Fruit fly (Drosophila melanogaster): Measurements from ENCODE around the gene hry.
A peak's percentile ranks its signal among the peaks of the same experiment; 100 is the strongest.

Gene hry

DNA sequence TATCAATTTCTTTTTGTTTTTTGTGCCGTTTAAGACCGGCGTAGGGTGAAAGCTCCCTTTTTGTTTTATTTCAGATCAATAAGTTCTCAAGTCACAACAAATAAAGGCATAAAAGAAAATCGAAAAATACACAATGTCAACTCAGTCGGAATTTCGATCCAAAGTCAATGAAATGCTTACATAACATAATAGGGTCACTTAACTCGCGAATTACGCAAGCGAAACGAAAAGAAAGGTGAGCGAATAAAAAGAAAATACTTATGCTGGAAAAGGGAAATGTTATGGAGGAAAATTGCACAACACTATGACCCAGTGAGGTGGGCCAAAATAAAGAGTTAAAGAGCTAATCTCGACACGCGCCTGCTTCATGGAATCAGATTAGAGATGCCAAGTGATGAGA, 20.4 kb downstream of the hry start:
- TF ChIP-seq noc (tag; optimal IDR thresholded peaks at IDR 0.05): no peak

DNA sequence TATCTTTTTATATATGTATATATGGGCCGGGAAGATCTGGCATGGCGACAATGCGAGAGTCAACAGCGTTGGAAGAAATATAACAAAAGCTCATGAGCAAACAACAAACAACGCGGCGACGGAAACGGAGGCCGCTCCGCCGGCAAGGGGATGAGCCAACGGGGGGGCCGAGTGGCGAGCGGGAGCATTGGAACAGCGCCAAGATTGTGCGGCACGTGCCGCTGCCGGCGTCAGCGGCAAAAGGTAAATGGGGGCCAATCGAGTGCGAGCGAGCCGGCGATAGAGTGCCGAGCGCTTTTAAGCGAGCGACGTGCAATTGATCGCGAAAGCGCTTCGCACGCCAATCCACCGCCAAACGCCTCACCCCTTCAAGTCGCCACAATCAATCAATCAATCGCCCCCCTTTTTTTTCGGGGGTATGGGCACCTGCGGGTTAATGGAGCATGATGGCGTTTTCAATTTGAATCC, 21.0 kb downstream of the hry start:
- peak; percentile 84 for TF ChIP-seq noc (tag; optimal IDR thresholded peaks at IDR 0.05)

DNA sequence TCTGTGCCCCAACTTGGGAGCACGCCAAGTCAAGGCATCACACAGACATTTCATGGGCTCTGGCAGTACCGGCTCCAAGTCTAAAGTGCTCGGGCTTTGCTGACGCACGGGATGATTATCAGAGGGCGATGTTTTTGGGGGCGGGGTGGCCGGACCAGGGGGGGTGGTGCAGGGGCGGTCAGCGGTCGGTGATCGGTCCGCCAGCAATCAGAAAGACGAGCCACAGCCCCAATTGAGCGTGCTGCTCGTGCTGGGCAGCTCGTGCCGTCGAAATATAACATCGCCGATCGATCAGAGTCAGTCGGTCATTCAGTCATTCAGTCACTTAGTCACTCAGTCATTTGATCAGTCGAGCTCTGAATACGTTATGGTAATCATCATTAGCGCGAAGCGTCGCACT, 22.3 kb downstream of the hry start:
- TF ChIP-seq noc (tag; optimal IDR thresholded peaks at IDR 0.05): no peak

DNA sequence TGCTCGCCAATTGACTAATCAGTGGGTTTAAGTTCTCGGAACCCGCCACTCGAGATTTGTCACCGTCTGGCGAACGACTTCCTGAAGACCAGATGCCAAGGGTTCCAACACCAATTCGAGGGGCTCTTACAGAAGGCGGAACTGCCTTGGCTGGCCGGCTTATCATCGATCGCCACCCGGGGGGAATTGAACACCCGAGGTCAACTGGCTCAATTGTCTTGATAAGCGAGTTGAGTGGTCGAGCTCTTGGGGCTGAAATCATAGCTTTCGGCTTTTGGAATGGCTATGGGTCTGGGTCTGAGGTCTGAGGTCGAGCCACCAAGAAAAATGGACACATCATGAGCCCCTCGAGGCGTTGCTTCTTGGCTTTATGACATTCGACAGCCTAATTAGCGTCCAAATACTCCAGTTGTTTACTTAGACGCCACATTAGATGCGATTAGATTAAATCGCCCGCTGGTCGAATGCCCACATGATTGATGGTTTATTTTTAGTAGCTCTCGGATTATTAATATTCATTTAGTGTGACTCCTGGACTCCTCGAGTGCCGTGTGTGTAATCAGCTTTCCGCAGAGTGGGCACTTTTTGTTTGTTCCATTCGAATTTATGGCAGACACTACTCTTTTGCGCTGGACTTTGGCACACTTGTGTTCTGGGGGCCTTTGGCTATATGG, 23.1 kb downstream of the hry start:
- TF ChIP-seq noc (tag; optimal IDR thresholded peaks at IDR 0.05): peak; percentile 69

DNA sequence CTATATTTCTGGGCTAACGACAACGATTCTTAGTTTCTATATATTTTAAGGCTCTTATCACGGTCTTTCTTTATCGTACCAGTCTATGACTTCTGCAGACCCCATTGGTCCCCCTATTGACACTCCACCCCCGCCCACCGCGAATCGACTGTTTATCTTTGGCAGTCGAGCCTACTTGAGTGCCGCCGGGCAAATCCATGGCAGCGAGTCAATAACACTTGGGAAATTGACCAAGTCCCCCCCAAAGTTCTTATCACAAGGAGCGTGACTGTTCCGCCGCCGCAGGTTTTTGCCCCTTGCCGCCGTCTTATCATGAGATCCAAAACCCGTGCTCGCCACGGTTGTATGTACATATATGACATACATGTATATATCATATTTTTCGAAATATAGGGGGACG, 24.1 kb downstream of the hry start:
- TF ChIP-seq noc (tag; optimal IDR thresholded peaks at IDR 0.05): no peak

DNA sequence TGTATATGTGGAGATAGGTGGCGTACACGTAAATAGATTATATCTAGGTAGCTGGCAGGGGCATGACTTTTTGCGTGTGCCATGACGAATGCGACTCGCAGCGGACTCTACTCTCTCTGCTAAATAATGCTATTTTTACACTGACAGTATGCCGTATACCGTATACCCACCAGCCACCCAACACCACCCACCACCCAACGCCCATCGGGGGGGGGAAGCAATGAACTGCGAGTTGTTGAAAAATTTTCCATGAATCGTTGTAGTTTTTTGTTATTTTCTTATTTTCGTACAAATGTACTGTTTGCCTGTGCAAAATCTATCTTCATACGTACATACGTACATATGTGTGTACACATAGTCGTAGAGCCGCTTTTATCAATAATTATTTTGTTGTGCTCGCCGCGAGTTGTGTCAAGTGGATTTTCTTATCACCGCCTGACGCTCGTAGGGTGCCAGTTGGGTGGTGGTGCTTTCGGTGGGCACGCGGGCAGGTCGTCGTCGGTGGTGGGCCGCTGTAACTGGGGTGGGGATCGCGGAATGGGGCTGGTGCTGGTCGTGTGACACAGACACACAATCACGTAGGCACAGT, 24.6 kb downstream of the hry start:
- peak; percentile 75 for TF ChIP-seq noc (tag; optimal IDR thresholded peaks at IDR 0.05)

DNA sequence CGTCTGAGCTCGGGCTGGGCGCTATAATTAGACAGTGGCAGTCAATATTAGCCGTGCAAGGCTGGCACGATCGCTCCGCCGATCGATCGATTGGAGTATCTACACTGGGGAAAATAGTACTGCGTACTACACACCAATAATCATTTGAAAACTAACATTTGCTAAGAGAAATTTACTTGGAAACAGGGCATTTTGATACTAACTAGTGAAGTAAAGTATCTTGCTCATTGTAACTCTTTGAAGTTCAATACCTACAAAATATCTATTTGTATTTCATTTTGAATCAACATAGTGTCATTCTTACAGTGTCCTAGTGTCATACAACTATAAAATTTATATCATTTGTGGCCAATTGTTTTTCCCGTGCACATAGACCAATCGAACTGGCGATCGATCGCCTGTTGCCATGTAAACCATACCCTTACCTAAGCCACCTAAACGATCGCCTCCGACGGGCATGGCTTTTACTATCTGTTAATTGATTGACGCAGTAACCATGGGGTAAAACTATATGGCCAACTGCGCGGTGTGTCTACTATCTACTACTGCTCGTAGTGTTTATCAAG, 25.2 kb downstream of the hry start:
- TF ChIP-seq noc (tag; optimal IDR thresholded peaks at IDR 0.05): peak; percentile 88

DNA sequence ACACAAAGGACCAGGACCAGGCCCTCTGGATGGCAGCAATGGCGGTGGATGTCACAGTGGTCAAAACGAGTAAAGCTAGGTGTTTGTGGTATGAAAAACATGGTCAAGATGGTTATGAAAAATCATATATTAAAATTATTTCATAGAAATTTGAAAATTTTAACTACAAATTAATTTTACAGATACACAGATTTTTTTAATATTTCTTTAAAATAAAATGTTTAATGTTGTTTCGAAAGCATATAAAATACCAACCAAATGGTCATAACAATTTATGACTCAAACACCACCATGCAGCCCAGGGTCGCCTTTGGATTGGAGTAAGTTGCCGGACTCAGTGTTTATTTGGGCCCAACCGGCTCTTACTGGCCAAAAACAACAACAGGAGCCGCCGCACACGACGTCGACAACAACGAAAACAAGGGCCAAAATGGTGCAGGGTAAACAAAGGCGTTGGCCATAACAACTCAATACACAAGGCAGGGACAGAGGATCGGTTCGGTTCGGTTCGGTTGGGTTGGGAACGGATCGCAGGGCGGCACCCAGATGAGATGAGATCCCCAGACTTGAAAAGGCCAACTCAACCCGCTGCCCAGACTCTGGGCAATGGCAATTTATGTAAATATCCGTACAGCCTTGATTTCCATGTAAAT, 26.3 kb downstream of the hry start:
- no peak for TF ChIP-seq noc (tag; optimal IDR thresholded peaks at IDR 0.05)

DNA sequence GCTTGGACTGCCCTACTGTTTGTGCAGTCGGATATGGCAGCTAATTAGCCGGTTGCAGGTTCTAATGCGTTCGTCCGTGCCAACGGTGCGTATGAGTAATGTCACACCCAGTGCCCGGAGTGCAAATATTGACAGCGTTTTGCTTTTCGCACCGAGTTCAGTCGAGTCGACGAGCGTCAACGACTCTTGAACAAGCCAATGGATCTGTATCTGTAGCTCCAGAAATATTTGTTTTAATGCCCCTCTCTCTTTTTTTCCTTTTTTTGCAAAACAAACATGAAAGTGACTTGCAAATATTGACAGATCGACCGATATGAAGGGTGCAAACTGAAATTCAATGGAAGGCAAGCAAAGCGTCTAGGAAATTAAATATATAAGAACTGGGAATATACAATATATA, 26.9 kb downstream of the hry start:
- peak; percentile 75 for TF ChIP-seq noc (tag; optimal IDR thresholded peaks at IDR 0.05)

DNA sequence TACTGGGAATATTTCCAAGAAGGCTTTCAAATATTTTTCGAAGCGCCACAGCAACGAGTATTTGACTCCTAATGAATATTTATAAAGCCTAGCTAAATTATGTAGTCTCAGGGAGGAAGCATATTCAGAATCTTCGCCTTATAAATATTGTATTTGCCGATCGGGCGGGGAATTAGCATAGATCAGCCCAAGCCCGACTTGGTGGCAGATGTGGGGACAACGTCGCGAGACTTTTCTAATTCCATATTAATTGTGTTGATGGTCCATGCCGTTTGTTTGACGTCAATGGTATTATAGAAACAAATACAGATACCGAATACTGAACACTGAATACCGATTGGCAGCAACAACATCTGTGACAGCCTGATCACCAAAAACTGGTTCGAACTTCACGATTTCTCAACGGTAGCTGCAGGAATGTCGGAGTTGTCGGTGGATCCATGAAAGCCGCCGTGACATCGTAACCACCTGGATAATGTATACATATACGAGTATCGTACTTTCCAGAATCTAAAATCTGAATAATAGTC, 28.2 kb downstream of the hry start:
- TF ChIP-seq noc (tag; optimal IDR thresholded peaks at IDR 0.05): no peak

DNA sequence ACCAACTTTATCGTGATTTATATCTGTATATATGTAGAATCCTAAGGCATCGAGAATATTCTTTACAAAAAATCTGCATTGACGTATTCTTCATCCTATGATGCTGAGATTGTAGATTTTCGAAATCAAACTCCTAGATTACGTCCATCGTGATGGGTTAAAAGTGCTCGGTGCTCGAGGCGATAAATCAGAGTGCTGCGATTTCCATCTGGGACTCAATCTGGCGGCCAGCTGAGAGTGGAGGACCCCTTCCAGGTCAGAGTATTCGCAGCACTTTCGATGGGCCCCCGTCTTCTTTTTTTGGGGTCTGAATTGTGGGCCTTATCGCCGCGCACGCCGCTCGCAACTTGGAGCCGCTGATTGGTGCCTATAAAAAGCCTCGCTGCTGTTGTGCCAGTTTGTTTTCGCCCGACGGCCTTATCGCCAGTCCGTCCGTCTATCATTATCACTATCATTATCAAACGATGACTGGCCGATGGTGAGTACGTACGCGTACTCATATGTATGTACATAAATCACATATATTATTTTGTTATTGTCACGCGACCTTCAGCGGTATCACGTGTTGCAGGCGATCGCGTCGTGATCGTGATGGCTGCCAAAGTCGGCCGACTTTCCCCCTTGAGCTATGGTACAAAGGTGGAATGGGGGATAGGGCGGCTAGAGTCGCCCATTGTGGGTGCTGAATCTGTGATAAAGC, 29.3 kb downstream of the hry start:
- peak; percentile 67 for TF ChIP-seq noc (tag; optimal IDR thresholded peaks at IDR 0.05)

DNA sequence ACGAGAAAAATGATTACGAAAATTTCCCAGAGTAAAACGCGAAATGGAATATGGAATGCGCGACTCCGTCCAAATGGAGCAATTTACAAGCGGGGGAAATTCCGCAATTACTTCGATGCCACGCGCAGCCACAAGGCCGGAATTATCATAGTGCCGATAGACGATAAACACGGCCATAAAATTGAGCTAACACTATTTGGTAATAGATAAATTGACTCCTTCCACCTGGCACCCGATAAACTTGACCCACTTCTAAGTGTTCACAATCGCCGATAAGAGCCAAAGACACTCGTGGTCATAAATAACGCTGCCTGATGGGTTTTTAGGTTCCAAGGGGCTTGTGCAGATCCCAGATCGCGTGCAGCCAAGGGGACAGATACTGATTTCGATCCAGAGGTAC, 31.5 kb downstream of the hry start:
- TF ChIP-seq noc (tag; optimal IDR thresholded peaks at IDR 0.05): no peak

DNA sequence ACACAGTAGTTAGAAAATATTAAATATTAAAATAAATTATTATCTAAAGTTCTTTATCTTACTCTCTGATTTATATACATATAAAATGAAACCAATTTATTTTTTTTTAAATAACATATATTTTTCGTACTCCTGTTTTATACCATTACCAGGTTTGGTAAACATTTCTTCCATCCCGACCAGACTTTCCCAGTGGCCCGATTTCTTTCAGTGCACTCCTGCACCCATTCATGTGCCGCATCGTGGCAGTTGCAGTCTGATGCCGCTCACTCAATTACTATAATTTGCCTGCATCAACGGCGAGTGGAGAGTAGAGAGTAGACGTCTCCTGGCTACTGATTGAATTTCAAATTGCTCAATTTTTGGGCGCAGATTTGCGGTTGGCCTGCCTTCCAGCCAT, 32.3 kb downstream of the hry start:
- no peak for TF ChIP-seq noc (tag; optimal IDR thresholded peaks at IDR 0.05)

DNA sequence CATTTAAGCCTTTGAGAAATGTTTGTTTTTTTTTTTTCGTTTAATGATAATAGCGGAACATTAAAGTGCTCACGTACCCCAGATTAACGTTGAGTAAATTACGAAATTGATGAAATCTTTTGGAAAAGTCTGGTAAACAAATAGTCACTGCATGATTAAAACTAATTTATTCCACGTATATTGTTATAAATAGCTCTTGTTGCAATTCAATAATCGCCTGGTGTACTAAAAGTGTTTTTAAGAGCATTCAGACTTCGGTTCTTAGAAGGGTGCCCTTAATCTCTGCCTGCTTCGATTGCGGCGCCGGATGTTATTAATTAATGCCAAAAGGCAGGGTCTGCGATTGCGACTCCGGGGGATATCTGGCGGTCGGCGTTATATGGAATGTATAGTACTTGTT, 33.3 kb downstream of the hry start:
- TF ChIP-seq noc (tag; optimal IDR thresholded peaks at IDR 0.05): peak; percentile 86

DNA sequence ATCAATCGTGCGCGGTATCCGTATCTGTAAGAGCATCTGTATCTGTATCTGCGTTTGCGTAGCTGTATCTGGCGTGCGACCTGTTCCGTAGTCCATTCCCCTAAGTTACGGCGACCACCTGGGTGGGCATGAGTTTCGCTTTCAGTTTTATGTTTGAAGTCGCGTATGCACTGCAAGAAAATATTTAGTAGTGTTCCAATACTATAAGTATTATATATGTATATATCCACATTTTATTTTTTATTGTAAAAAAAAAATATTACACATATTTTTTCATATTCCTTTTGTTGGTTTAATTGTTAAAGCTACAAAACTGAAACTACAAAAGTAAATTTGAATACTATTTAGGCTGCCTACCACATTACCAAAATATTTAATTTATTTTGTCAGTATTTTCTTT, 37.4 kb downstream of the hry start:
- no peak for TF ChIP-seq noc (tag; optimal IDR thresholded peaks at IDR 0.05)

DNA sequence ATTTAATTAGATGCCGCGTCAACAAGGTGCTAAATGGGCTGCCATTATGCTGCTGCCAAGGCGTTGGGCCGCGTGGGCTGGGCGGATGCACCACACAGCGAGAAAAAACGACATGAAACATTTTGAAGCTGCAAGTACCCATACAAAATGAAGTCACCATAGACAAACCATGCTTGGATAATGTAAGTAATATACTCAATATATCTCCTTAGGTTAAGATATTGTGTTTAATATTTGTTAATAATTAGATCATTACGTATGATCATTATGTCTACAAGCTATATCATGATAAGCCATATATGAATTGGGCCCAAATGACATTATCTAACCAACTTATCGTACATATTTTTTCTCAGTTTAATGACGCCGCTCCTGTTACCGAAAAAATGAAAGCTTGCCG, 40.5 kb downstream of the hry start:
- TF ChIP-seq noc (tag; optimal IDR thresholded peaks at IDR 0.05): no peak

All from whole organism, larva.